Fruit fly (Drosophila melanogaster): ENCODE measurements around the gene Lsp1beta.

Lsp1beta gene

dm6 chr2L:856690-857488 is 41.4 kb upstream of the Lsp1beta start (continued):
- no peak for TF ChIP-seq fd85E (GFP tag; optimal IDR thresholded peaks at IDR 0.05)
- TF ChIP-seq CG16779 (tag; optimal IDR thresholded peaks at IDR 0.05), result no peak
- TF ChIP-seq Eip93F (GFP tag; optimal IDR thresholded peaks at IDR 0.05), result no peak
- TF ChIP-seq CG9139 (GFP tag; optimal IDR thresholded peaks at IDR 0.05), result no peak
- TF ChIP-seq eg (GFP tag; IDR thresholded peaks at IDR 0.05), result peak; percentile 74
- no peak for TF ChIP-seq vri (GFP tag; optimal IDR thresholded peaks at IDR 0.05)
- no peak for TF ChIP-seq Smox (GFP tag; optimal IDR thresholded peaks at IDR 0.05)
- peak; percentile 23 for TF ChIP-seq CG10631 (GFP tag; optimal IDR thresholded peaks at IDR 0.05)
- TF ChIP-seq Sox102F (GFP tag; optimal IDR thresholded peaks at IDR 0.05), result no peak
- TF ChIP-seq topi (GFP tag; optimal IDR thresholded peaks at IDR 0.05), result peak; percentile 28
- peak; percentile 28 for TF ChIP-seq esn (GFP tag; optimal IDR thresholded peaks at IDR 0.05)
- peak; percentile 37 for TF ChIP-seq CG8632 (GFP tag; optimal IDR thresholded peaks at IDR 0.05)
- no peak for TF ChIP-seq CG11762 (GFP tag; optimal IDR thresholded peaks at IDR 0.05; ENCODE audit: insufficient read depth)
- peak; percentile 73 for TF ChIP-seq CG6163 (GFP tag; IDR thresholded peaks at IDR 0.05)
- peak; percentile 24 for TF ChIP-seq CG6276 (GFP tag; optimal IDR thresholded peaks at IDR 0.05)
- no peak for TF ChIP-seq CG11294 (GFP tag; IDR thresholded peaks at IDR 0.05)
- TF ChIP-seq Met (GFP tag; optimal IDR thresholded peaks at IDR 0.05), result peak; percentile 19
- peak; percentile 1 for TF ChIP-seq lz (GFP tag; optimal IDR thresholded peaks at IDR 0.05)
- TF ChIP-seq salr (GFP tag; optimal IDR thresholded peaks at IDR 0.05), result no peak
- TF ChIP-seq Gug (GFP tag; IDR thresholded peaks at IDR 0.05), result peak; percentile 29; the same call in 1 of the 2 replicates
- peak; percentile 16 for TF ChIP-seq Sox14 (GFP tag; optimal IDR thresholded peaks at IDR 0.05)

dm6 chr2L:857897-858517 is 40.3 kb upstream of the Lsp1beta start:
- TF ChIP-seq CG6276 (GFP tag; optimal IDR thresholded peaks at IDR 0.05), result no peak
- no peak for TF ChIP-seq Hr38 (GFP tag; optimal IDR thresholded peaks at IDR 0.05)
- TF ChIP-seq CG16779 (tag; optimal IDR thresholded peaks at IDR 0.05), result peak; percentile 8
- peak; percentile 38 for TF ChIP-seq Eip78C (GFP tag)
- no peak for TF ChIP-seq CG11902 (GFP tag; optimal IDR thresholded peaks at IDR 0.05)
- no peak for TF ChIP-seq CG10669 (GFP tag; optimal IDR thresholded peaks at IDR 0.05)
- TF ChIP-seq spab (GFP tag; optimal IDR thresholded peaks at IDR 0.05), result no peak
- TF ChIP-seq pdm3 (GFP tag; optimal IDR thresholded peaks at IDR 0.05), result peak; percentile 39
- TF ChIP-seq lz (GFP tag; optimal IDR thresholded peaks at IDR 0.05), result no peak
- no peak for TF ChIP-seq CG6163 (GFP tag; IDR thresholded peaks at IDR 0.05)
- TF ChIP-seq CG3032 (tag; optimal IDR thresholded peaks at IDR 0.05), result no peak
- TF ChIP-seq achi (GFP tag; optimal IDR thresholded peaks at IDR 0.05), result no peak
- TF ChIP-seq CG11762 (GFP tag; optimal IDR thresholded peaks at IDR 0.05; ENCODE audit: insufficient read depth), result no peak
- TF ChIP-seq Sox14 (GFP tag; optimal IDR thresholded peaks at IDR 0.05), result peak; percentile 24
- TF ChIP-seq Eip93F (GFP tag; optimal IDR thresholded peaks at IDR 0.05), result no peak
- TF ChIP-seq fd85E (GFP tag; optimal IDR thresholded peaks at IDR 0.05), result no peak
- TF ChIP-seq Lpt (GFP tag; optimal IDR thresholded peaks at IDR 0.05), result no peak
- no peak for TF ChIP-seq CG8319 (GFP tag; optimal IDR thresholded peaks at IDR 0.05)
- no peak for TF ChIP-seq salr (GFP tag; optimal IDR thresholded peaks at IDR 0.05)
- TF ChIP-seq CG6808 (GFP tag; optimal IDR thresholded peaks at IDR 0.05), result no peak
- TF ChIP-seq CG1621 (tag; optimal IDR thresholded peaks at IDR 0.05), result no peak
- no peak for TF ChIP-seq dsx (GFP tag; optimal IDR thresholded peaks at IDR 0.05; ENCODE audit: poor library complexity, severe bottlenecking)
- TF ChIP-seq Gug (GFP tag; IDR thresholded peaks at IDR 0.05), result no peak
- TF ChIP-seq CG11294 (GFP tag; IDR thresholded peaks at IDR 0.05), result no peak
- 0 out of 3 replicates have a peak, but pooled peaks have one; percentile 34 for TF ChIP-seq eg (GFP tag; IDR thresholded peaks at IDR 0.05)
- TF ChIP-seq Ets96B (tag; optimal IDR thresholded peaks at IDR 0.05), result no peak
- peak; percentile 11 for TF ChIP-seq CG3919 (GFP tag; optimal IDR thresholded peaks at IDR 0.05)
- TF ChIP-seq Met (GFP tag; optimal IDR thresholded peaks at IDR 0.05), result peak; percentile 7
- TF ChIP-seq topi (GFP tag; optimal IDR thresholded peaks at IDR 0.05), result no peak
- peak; percentile 39 for TF ChIP-seq Eip75B (GFP tag; optimal IDR thresholded peaks at IDR 0.05)
- peak; percentile 45 for TF ChIP-seq vri (GFP tag; optimal IDR thresholded peaks at IDR 0.05)
- TF ChIP-seq cyc (GFP tag; optimal IDR thresholded peaks at IDR 0.05), result no peak
- peak; percentile 43 for TF ChIP-seq CG31627 (GFP tag; optimal IDR thresholded peaks at IDR 0.05)
- peak; percentile 56 for TF ChIP-seq OdsH (GFP tag; optimal IDR thresholded peaks at IDR 0.05)
- no peak for TF ChIP-seq Ets21C (GFP tag; optimal IDR thresholded peaks at IDR 0.05)
- TF ChIP-seq CG8632 (GFP tag; optimal IDR thresholded peaks at IDR 0.05), result no peak
- TF ChIP-seq Sox15 (GFP tag; optimal IDR thresholded peaks at IDR 0.05), result no peak
- TF ChIP-seq CG4318 (GFP tag; optimal IDR thresholded peaks at IDR 0.05), result no peak
- TF ChIP-seq CG8119 (GFP tag; IDR thresholded peaks at IDR 0.05), result no peak
- TF ChIP-seq ss (GFP tag; optimal IDR thresholded peaks at IDR 0.05), result no peak
